Worm (Caenorhabditis elegans) whole organism, L3 larva: Measurements from ENCODE around the gene rsa-2.

ENCODE experiments used
- R02D3.7 ChIP-seq: fragments of 150-350 bp; optimal IDR thresholded peaks from 2 replicates; lab custom pipeline; 2014; ENCODE audit warnings: missing biosample characterization, missing genetic modification characterization
- ZK546.5 ChIP-seq: sonication (generic microtip); optimal IDR thresholded peaks from 2 replicates; lab custom pipeline; 2017; ENCODE audit warnings: missing biosample characterization, missing genetic modification characterization
- aly-2 ChIP-seq: fragments of 150-350 bp; optimal IDR thresholded peaks from 2 replicates; lab custom pipeline; 2014; ENCODE audit warnings: missing biosample characterization, missing genetic modification characterization
- ceh-28 ChIP-seq: fragments of 150-350 bp; optimal IDR thresholded peaks from 2 replicates; lab custom pipeline; 2014; ENCODE audit warnings: missing biosample characterization, missing genetic modification reagents, missing genetic modification characterization
- ceh-82 ChIP-seq: fragments of 150-350 bp; optimal IDR thresholded peaks from 2 replicates; lab custom pipeline; 2014; ENCODE audit warnings: missing biosample characterization, missing genetic modification characterization
- ceh-9 ChIP-seq: sonication (generic microtip); optimal IDR thresholded peaks from 2 replicates; lab custom pipeline; 2018; ENCODE audit warnings: missing biosample characterization, missing genetic modification characterization
- daf-12 ChIP-seq: fragments of 150-350 bp; optimal IDR thresholded peaks from 2 replicates; lab custom pipeline; 2014; ENCODE audit warnings: missing biosample characterization, missing genetic modification reagents, missing genetic modification characterization
- egl-27 ChIP-seq: sonication (generic microtip); optimal IDR thresholded peaks from 4 replicates; lab custom pipeline; 2017; ENCODE audit warnings: missing biosample characterization, missing genetic modification reagents, missing genetic modification characterization
- egl-5 ChIP-seq: fragments of 150-350 bp; optimal IDR thresholded peaks from 2 replicates; lab custom pipeline; 2017; ENCODE audit warnings: missing biosample characterization, missing genetic modification reagents, missing genetic modification characterization, inconsistent platforms
- elt-2 ChIP-seq: sonication (generic microtip); optimal IDR thresholded peaks from 2 replicates; lab custom pipeline; 2016; ENCODE audit warnings: missing genetic modification reagents, mild to moderate bottlenecking, missing genetic modification characterization, missing compliant biosample characterization
- elt-3 ChIP-seq, 3 experiments: fragments of 150-350 bp in 1 of 3; sonication (generic microtip) in 2 of 3; optimal IDR thresholded peaks; 2 replicates in 2 of 3; 4 replicates in 1 of 3; lab custom pipeline; 2014 to 2017; ENCODE audit warnings: missing biosample characterization in 3 of 3, missing genetic modification characterization in 3 of 3
- eor-1 ChIP-seq, 2 experiments: fragments of 150-350 bp; optimal IDR thresholded peaks; 2 replicates each; lab custom pipeline; 2014 to 2018; ENCODE audit warnings: missing biosample characterization in 2 of 2, missing genetic modification characterization in 2 of 2
- fkh-10 ChIP-seq: sonication (generic microtip); optimal IDR thresholded peaks from 2 replicates; lab custom pipeline; 2017; ENCODE audit warnings: missing biosample characterization, missing genetic modification reagents, missing genetic modification characterization
- fkh-2 ChIP-seq: fragments of 150-350 bp; optimal IDR thresholded peaks from 2 replicates; lab custom pipeline; 2014; ENCODE audit warnings: missing biosample characterization, missing genetic modification reagents, missing genetic modification characterization
- hmg-11 ChIP-seq: sonication (generic microtip); optimal IDR thresholded peaks from 2 replicates; lab custom pipeline; 2016; ENCODE audit warnings: missing genetic modification characterization, missing compliant biosample characterization
- jun-1 ChIP-seq: fragments of 150-350 bp; optimal IDR thresholded peaks from 2 replicates; lab custom pipeline; 2014; ENCODE audit warnings: missing biosample characterization, missing genetic modification reagents, missing genetic modification characterization
- lin-15B ChIP-seq: fragments of 150-350 bp; optimal IDR thresholded peaks from 2 replicates; lab custom pipeline; 2014; ENCODE audit warnings: missing biosample characterization, missing genetic modification characterization
- lin-39 ChIP-seq: fragments of 150-350 bp; optimal IDR thresholded peaks from 2 replicates; lab custom pipeline; 2018; ENCODE audit warnings: missing biosample characterization, missing genetic modification reagents, missing genetic modification characterization
- lsy-12 ChIP-seq: sonication (generic microtip); optimal IDR thresholded peaks from 2 replicates; lab custom pipeline; 2016; ENCODE audit warnings: mild to moderate bottlenecking, missing genetic modification characterization, missing compliant biosample characterization
- mdl-1 ChIP-seq: fragments of 150-350 bp; optimal IDR thresholded peaks from 2 replicates; lab custom pipeline; 2014; ENCODE audit warnings: missing biosample characterization, missing genetic modification characterization
- mml-1 ChIP-seq: fragments of 150-350 bp; sonication (generic microtip); optimal IDR thresholded peaks from 3 replicates; lab custom pipeline; 2014; ENCODE audit warnings: missing biosample characterization, missing genetic modification characterization
- nfya-1 ChIP-seq: sonication (generic microtip); optimal IDR thresholded peaks from 2 replicates; lab custom pipeline; 2017; ENCODE audit warnings: missing genetic modification characterization, mild to moderate bottlenecking, missing compliant biosample characterization, antibody characterized with exemption, moderate library complexity; ENCODE audit not compliant: insufficient read depth
- nhr-12 ChIP-seq: fragments of 150-350 bp; optimal IDR thresholded peaks from 2 replicates; lab custom pipeline; 2014; ENCODE audit warnings: missing biosample characterization, missing genetic modification characterization
- nhr-23 ChIP-seq: fragments of 150-350 bp; optimal IDR thresholded peaks from 2 replicates; lab custom pipeline; 2014; ENCODE audit warnings: missing biosample characterization, missing genetic modification reagents, missing genetic modification characterization
- nhr-237 ChIP-seq: fragments of 150-350 bp; optimal IDR thresholded peaks from 2 replicates; lab custom pipeline; 2014; ENCODE audit warnings: missing biosample characterization, missing genetic modification characterization
- nhr-25 ChIP-seq: sonication (generic microtip); optimal IDR thresholded peaks from 2 replicates; lab custom pipeline; 2017; ENCODE audit warnings: missing biosample characterization, missing genetic modification characterization
- nhr-28 ChIP-seq: fragments of 150-350 bp; optimal IDR thresholded peaks from 2 replicates; lab custom pipeline; 2014; ENCODE audit warnings: missing biosample characterization, missing genetic modification characterization
- nhr-43 ChIP-seq: sonication (generic microtip); optimal IDR thresholded peaks from 2 replicates; lab custom pipeline; 2016; ENCODE audit warnings: mild to moderate bottlenecking, missing genetic modification characterization, missing compliant biosample characterization; ENCODE audit not compliant: poor library complexity, severe bottlenecking
- nhr-67 ChIP-seq: fragments of 150-350 bp; optimal IDR thresholded peaks from 2 replicates; lab custom pipeline; 2014; ENCODE audit warnings: missing biosample characterization, missing genetic modification characterization
- nhr-76 ChIP-seq: fragments of 150-350 bp; sonication (generic microtip); optimal IDR thresholded peaks from 5 replicates; lab custom pipeline; 2014; ENCODE audit warnings: missing biosample characterization, missing genetic modification characterization
- nhr-77 ChIP-seq: fragments of 150-350 bp; optimal IDR thresholded peaks from 2 replicates; lab custom pipeline; 2014; ENCODE audit warnings: missing biosample characterization, missing genetic modification characterization
- pha-4 ChIP-seq: fragments of 150-350 bp; optimal IDR thresholded peaks from 2 replicates; lab custom pipeline; 2014; ENCODE audit warnings: missing biosample characterization, missing genetic modification reagents, missing genetic modification characterization
- pqm-1 ChIP-seq: fragments of 150-350 bp; optimal IDR thresholded peaks from 2 replicates; lab custom pipeline; 2017; ENCODE audit warnings: missing biosample characterization, missing genetic modification characterization, inconsistent platforms
- sea-2 ChIP-seq: fragments of 150-350 bp; sonication (generic microtip); optimal IDR thresholded peaks from 4 replicates; lab custom pipeline; 2014; ENCODE audit warnings: missing biosample characterization, missing genetic modification reagents, missing genetic modification characterization
- skn-1 ChIP-seq: fragments of 150-350 bp; optimal IDR thresholded peaks from 2 replicates; lab custom pipeline; 2014; ENCODE audit warnings: missing biosample characterization, missing genetic modification characterization
- snpc-4 ChIP-seq: fragments of 150-350 bp; optimal IDR thresholded peaks from 2 replicates; lab custom pipeline; 2014; ENCODE audit warnings: missing biosample characterization, missing genetic modification characterization
- tbx-2 ChIP-seq: sonication (generic microtip); optimal IDR thresholded peaks from 2 replicates; lab custom pipeline; 2016; ENCODE audit warnings: mild to moderate bottlenecking, missing genetic modification characterization, missing compliant biosample characterization
- unc-39 ChIP-seq: sonication (generic microtip); optimal IDR thresholded peaks from 4 replicates; lab custom pipeline; 2017; ENCODE audit warnings: missing biosample characterization, missing genetic modification characterization
- unc-62 ChIP-seq: fragments of 150-350 bp; sonication (generic microtip); optimal IDR thresholded peaks from 4 replicates; lab custom pipeline; 2014; ENCODE audit warnings: missing biosample characterization, missing genetic modification reagents, missing genetic modification characterization
- zag-1 ChIP-seq: fragments of 150-350 bp; optimal IDR thresholded peaks from 2 replicates; lab custom pipeline; 2014; ENCODE audit warnings: missing biosample characterization, missing genetic modification characterization
- ztf-11 ChIP-seq: fragments of 150-350 bp; optimal IDR thresholded peaks from 2 replicates; lab custom pipeline; 2014; ENCODE audit warnings: missing biosample characterization, missing genetic modification characterization
- ztf-4 ChIP-seq: fragments of 150-350 bp; optimal IDR thresholded peaks from 2 replicates; lab custom pipeline; 2014; ENCODE audit warnings: missing biosample characterization, missing genetic modification characterization

The rsa-2 gene

DNA sequence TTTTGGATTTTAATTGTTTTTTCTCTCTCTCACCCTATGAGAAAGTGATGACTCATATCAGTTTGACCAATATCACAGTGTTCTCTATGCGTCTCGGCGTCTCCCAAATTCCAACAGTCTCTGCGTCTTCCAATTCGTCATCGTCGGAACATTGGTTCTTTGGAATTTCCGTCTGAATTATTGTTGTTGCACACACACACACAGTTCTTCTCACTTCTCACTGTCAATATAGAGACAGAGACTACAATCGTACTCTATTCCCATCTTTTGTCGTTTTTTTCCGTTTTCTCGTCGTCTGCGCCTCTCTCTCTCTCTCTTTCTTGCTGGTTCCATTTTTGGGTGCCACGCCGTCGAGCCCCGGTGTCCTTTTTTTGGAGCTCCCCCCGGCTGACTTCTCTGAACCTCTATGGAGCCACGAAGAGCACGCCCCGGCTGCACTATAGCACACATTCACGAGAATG lies 12.6 kb upstream of the rsa-2 start:
- TF ChIP-seq fkh-2 (tag; lab: Kevin White, UChicago) (no peak), egl-5 (tag; lab: Kevin White, UChicago) (peak; percentile 9), snpc-4 (tag; lab: Kevin White, UChicago) (peak; percentile 10), nhr-67 (tag; lab: Kevin White, UChicago) (no peak), fkh-10 (GFP tag; lab: Kevin White, UChicago) (no peak), lin-15B (tag; lab: Kevin White, UChicago) (no peak), elt-2 (tag; lab: Kevin White, UChicago) (peak; percentile 48), pha-4 (tag; lab: Kevin White, UChicago) (peak; percentile 82), nfya-1 (tag; lab: Kevin White, UChicago) (peak; percentile 29), pqm-1 (tag; lab: Kevin White, UChicago) (peak; percentile 45), jun-1 (peak; percentile 80), elt-3 (tag; optimal IDR thresholded peaks at IDR 0.05; lab: Kevin White, UChicago) (no peak), hmg-11 (tag; lab: Kevin White, UChicago) (peak; percentile 55), nhr-23 (tag; lab: Kevin White, UChicago) (peak; percentile 16), nhr-76 (tag; lab: Kevin White, UChicago) (no peak)

- no peak for TF ChIP-seq nfya-1 (tag; lab: Kevin White, UChicago)
Observed at ce11 chrIII:11053603-11054002, 9.7 kb upstream of the rsa-2 start.

ce11 chrIII:11054032-11054431 lies 9.2 kb upstream of the rsa-2 start:
- TF ChIP-seq ceh-28 (tag; lab: Kevin White, UChicago) (no peak), nfya-1 (tag; lab: Kevin White, UChicago) (peak; percentile 96), nhr-12 (no peak), mml-1 (tag; lab: Kevin White, UChicago) (no peak), egl-27 (tag; lab: Kevin White, UChicago) (no peak), tbx-2 (no peak)
- TF ChIP-seq, all 47 proteins: peak for 1

- no peak for TF ChIP-seq nhr-43 (tag; lab: Kevin White, UChicago)
- TF ChIP-seq elt-3 (tag; optimal IDR thresholded peaks at IDR 0.05; lab: Kevin White, UChicago): no peak
- no peak for TF ChIP-seq aly-2 (tag; lab: Kevin White, UChicago)
- no peak for TF ChIP-seq daf-12
- TF ChIP-seq nhr-67 (tag; lab: Kevin White, UChicago): no peak
- TF ChIP-seq pqm-1 (tag; lab: Kevin White, UChicago): peak; percentile 52
- no peak for TF ChIP-seq ceh-82
- TF ChIP-seq eor-1 (tag; optimal IDR thresholded peaks at IDR 0.05; lab: Kevin White, UChicago): no peak
- peak; percentile 17 for TF ChIP-seq ceh-28 (tag; lab: Kevin White, UChicago)
- TF ChIP-seq nhr-28 (tag; lab: Kevin White, UChicago): no peak
- no peak for TF ChIP-seq ceh-9
- peak; percentile 75 for TF ChIP-seq nhr-23 (tag; lab: Kevin White, UChicago)
- TF ChIP-seq hmg-11 (tag; lab: Kevin White, UChicago): peak; percentile 72
- no peak for TF ChIP-seq mml-1 (tag; lab: Kevin White, UChicago)
- TF ChIP-seq pha-4 (tag; lab: Kevin White, UChicago): peak; percentile 92
- TF ChIP-seq nfya-1 (tag; lab: Kevin White, UChicago): peak; percentile 92
- TF ChIP-seq ZK546.5 (tag; lab: Kevin White, UChicago): no peak
- no peak for TF ChIP-seq zag-1 (tag; lab: Kevin White, UChicago)
- no peak for TF ChIP-seq mdl-1
- peak; percentile 82 for TF ChIP-seq lin-39
- TF ChIP-seq skn-1 (tag; lab: Kevin White, UChicago): no peak
- TF ChIP-seq ztf-4 (tag; lab: Kevin White, UChicago): no peak
- TF ChIP-seq snpc-4 (tag; lab: Kevin White, UChicago): peak; percentile 46
- TF ChIP-seq R02D3.7 (tag; lab: Kevin White, UChicago): no peak
- no peak for TF ChIP-seq unc-62 (GFP tag; lab: Kevin White, UChicago)
- TF ChIP-seq unc-39 (tag; lab: Kevin White, UChicago): no peak
- no peak for TF ChIP-seq nhr-12
- TF ChIP-seq ztf-11: no peak
- peak; percentile 53 for TF ChIP-seq lin-15B (tag; lab: Kevin White, UChicago)
- TF ChIP-seq elt-2 (tag; lab: Kevin White, UChicago): peak; percentile 44
- no peak for TF ChIP-seq nhr-237 (tag; lab: Kevin White, UChicago)
- TF ChIP-seq sea-2: no peak
- TF ChIP-seq lsy-12 (tag; lab: Kevin White, UChicago): no peak
- TF ChIP-seq fkh-2 (tag; lab: Kevin White, UChicago): no peak
- TF ChIP-seq nhr-25: peak; percentile 78
- TF ChIP-seq egl-5 (tag; lab: Kevin White, UChicago): peak; percentile 15
- peak; percentile 27 for TF ChIP-seq jun-1
- no peak for TF ChIP-seq nhr-77 (tag; lab: Kevin White, UChicago)
- TF ChIP-seq egl-27 (tag; lab: Kevin White, UChicago): peak; percentile 22
Observed at ce11 chrIII:11054532-11055265, 8.6 kb upstream of the rsa-2 start.
